Worm (Caenorhabditis elegans) whole organism, L1 larva: ENCODE measurements around the gene srd-5.

Experiments used
- C16A3.4 ChIP-seq: fragments of 150-350 bp; optimal IDR thresholded peaks from 2 replicates; lab custom pipeline; 2014; ENCODE audit warnings: missing biosample characterization, missing genetic modification characterization
- alr-1 ChIP-seq: fragments of 200-800 bp; sonication (Bioruptor generic); optimal IDR thresholded peaks from 2 replicates; lab custom pipeline; 2018; ENCODE audit warnings: borderline replicate concordance, mild to moderate bottlenecking, missing genetic modification characterization, missing compliant biosample characterization
- ama-1 ChIP-seq: fragments of 150-350 bp; optimal IDR thresholded peaks from 2 replicates; lab custom pipeline; 2014
- blmp-1 ChIP-seq: fragments of 150-350 bp; optimal IDR thresholded peaks from 2 replicates; lab custom pipeline; 2014; ENCODE audit warnings: missing biosample characterization, missing genetic modification characterization
- ceh-8 ChIP-seq: fragments of 200-800 bp; sonication (Bioruptor generic); optimal IDR thresholded peaks from 2 replicates; lab custom pipeline; 2018; ENCODE audit warnings: mild to moderate bottlenecking, missing genetic modification characterization, moderate library complexity, missing compliant biosample characterization
- ceh-82 ChIP-seq, 3 experiments: fragments of 150-350 bp in 1 of 3; sonication (generic microtip) in 2 of 3; optimal IDR thresholded peaks; 2 replicates each; lab custom pipeline; 2014 to 2017; ENCODE audit warnings: missing biosample characterization in 3 of 3, missing genetic modification characterization in 3 of 3
- dpl-1 ChIP-seq, 3 experiments: fragments of 150-350 bp in 2 of 3; sonication (generic microtip) in 1 of 3; optimal IDR thresholded peaks; 2 replicates each; lab custom pipeline; 2014 to 2017; ENCODE audit warnings: missing biosample characterization in 3 of 3, missing genetic modification characterization in 3 of 3, missing genetic modification reagents in 3 of 3
- dsc-1 ChIP-seq: sonication (generic microtip); optimal IDR thresholded peaks from 2 replicates; lab custom pipeline; 2016; ENCODE audit warnings: mild to moderate bottlenecking, missing genetic modification characterization, missing compliant biosample characterization
- efl-1 ChIP-seq, 4 experiments: fragments of 150-350 bp; optimal IDR thresholded peaks in 3 of 4; peaks in 1 of 4; 1 replicate in 1 of 4; 2 replicates in 3 of 4; lab custom pipeline; 2014; ENCODE audit warnings: missing biosample characterization in 2 of 4, missing genetic modification characterization in 2 of 4, missing genetic modification reagents in 2 of 4
- efl-3 ChIP-seq: fragments of 200-800 bp; sonication (Bioruptor generic); optimal IDR thresholded peaks from 2 replicates; lab custom pipeline; 2018; ENCODE audit warnings: mild to moderate bottlenecking, missing genetic modification characterization, missing compliant biosample characterization
- egl-13 ChIP-seq: sonication (generic microtip); optimal IDR thresholded peaks from 2 replicates; lab custom pipeline; 2016; ENCODE audit warnings: missing genotype, missing genetic modification reagents, missing genetic modification characterization, missing compliant biosample characterization
- egl-27 ChIP-seq, 2 experiments: fragments of 150-350 bp in 1 of 2; sonication (generic microtip); optimal IDR thresholded peaks; 3 replicates each; lab custom pipeline; 2017 to 2018; ENCODE audit warnings: missing biosample characterization in 2 of 2, missing genetic modification characterization in 2 of 2, missing genetic modification reagents in 2 of 2
- elt-3 ChIP-seq, 6 experiments: fragments of 150-350 bp in 1 of 6; sonication (generic microtip); optimal IDR thresholded peaks; 2 replicates each; lab custom pipeline; 2017 to 2018; ENCODE audit warnings: missing biosample characterization in 6 of 6, missing genetic modification characterization in 6 of 6, inconsistent platforms in 1 of 6
- fkh-10 ChIP-seq: sonication (generic microtip); optimal IDR thresholded peaks from 2 replicates; lab custom pipeline; 2017; ENCODE audit warnings: missing biosample characterization, missing genetic modification reagents, missing genetic modification characterization
- fkh-4 ChIP-seq: sonication (generic microtip); optimal IDR thresholded peaks from 2 replicates; lab custom pipeline; 2016; ENCODE audit warnings: missing compliant biosample characterization, missing genetic modification characterization, borderline replicate concordance
- fkh-8 ChIP-seq: sonication (generic microtip); optimal IDR thresholded peaks from 2 replicates; lab custom pipeline; 2016; ENCODE audit warnings: mild to moderate bottlenecking, missing genetic modification characterization, missing compliant biosample characterization
- fos-1 ChIP-seq: fragments of 150-350 bp; optimal IDR thresholded peaks from 2 replicates; lab custom pipeline; 2014; ENCODE audit warnings: missing biosample characterization, missing genetic modification characterization
- grh-1 ChIP-seq: fragments of 200-800 bp; sonication (Bioruptor generic); IDR thresholded peaks from 2 replicates; pipeline ENCODE4 v1.3.6; 2022; ENCODE audit warnings: missing genetic modification reagents, missing genetic modification characterization, missing compliant biosample characterization
- hlh-17 ChIP-seq: fragments of 200-800 bp; sonication (Bioruptor generic); optimal IDR thresholded peaks from 2 replicates; lab custom pipeline; 2018; ENCODE audit warnings: missing genetic modification characterization, mild to moderate bottlenecking, missing compliant biosample characterization, moderate library complexity, borderline replicate concordance
- hlh-4 ChIP-seq: sonication (generic microtip); optimal IDR thresholded peaks from 2 replicates; lab custom pipeline; 2016; ENCODE audit warnings: mild to moderate bottlenecking, missing genetic modification characterization, missing compliant biosample characterization
- hpl-2 ChIP-seq: fragments of 150-350 bp; optimal IDR thresholded peaks from 2 replicates; lab custom pipeline; 2014; ENCODE audit warnings: missing biosample characterization, missing genetic modification reagents, missing genetic modification characterization
- irx-1 ChIP-seq: sonication (generic microtip); optimal IDR thresholded peaks from 2 replicates; lab custom pipeline; 2016; ENCODE audit warnings: missing genetic modification characterization, missing compliant biosample characterization
- isw-1 ChIP-seq: fragments of 200-800 bp; sonication (Bioruptor generic); IDR thresholded peaks from 2 replicates; pipeline ENCODE4 v1.3.6; 2022; ENCODE audit warnings: missing genetic modification characterization, missing compliant biosample characterization
- lin-13 ChIP-seq: fragments of 150-350 bp; optimal IDR thresholded peaks from 2 replicates; lab custom pipeline; 2014; ENCODE audit warnings: missing biosample characterization, missing genetic modification reagents, missing genetic modification characterization
- lin-15B ChIP-seq: fragments of 150-350 bp; sonication (generic microtip); optimal IDR thresholded peaks from 3 replicates; lab custom pipeline; 2014; ENCODE audit warnings: missing biosample characterization, missing genetic modification characterization
- lin-35 ChIP-seq, 2 experiments: fragments of 150-350 bp; optimal IDR thresholded peaks; 2 replicates each; lab custom pipeline; 2014; ENCODE audit warnings: missing biosample characterization in 2 of 2, missing genetic modification characterization in 2 of 2, missing genetic modification reagents in 2 of 2
- lsy-2 ChIP-seq, 2 experiments: fragments of 150-350 bp; optimal IDR thresholded peaks; 2 replicates each; lab custom pipeline; 2014; ENCODE audit warnings: missing biosample characterization in 2 of 2, missing genetic modification characterization in 2 of 2
- mdl-1 ChIP-seq, 2 experiments: fragments of 150-350 bp; optimal IDR thresholded peaks; 2 replicates each; lab custom pipeline; 2014 to 2017; ENCODE audit warnings: missing biosample characterization in 2 of 2, missing genetic modification characterization in 2 of 2, inconsistent platforms in 1 of 2
- mef-2 ChIP-seq: fragments of 150-350 bp; optimal IDR thresholded peaks from 2 replicates; lab custom pipeline; 2014; ENCODE audit warnings: missing biosample characterization, missing genetic modification characterization
- nhr-11 ChIP-seq: fragments of 150-350 bp; optimal IDR thresholded peaks from 2 replicates; lab custom pipeline; 2014; ENCODE audit warnings: missing biosample characterization, missing genetic modification characterization
- nhr-20 ChIP-seq: sonication (generic microtip); optimal IDR thresholded peaks from 2 replicates; lab custom pipeline; 2016; ENCODE audit warnings: mild to moderate bottlenecking, missing genetic modification characterization, missing compliant biosample characterization
- nhr-76 ChIP-seq: sonication (generic microtip); optimal IDR thresholded peaks from 2 replicates; lab custom pipeline; 2017; ENCODE audit warnings: missing biosample characterization, missing genetic modification characterization
- nhr-85 ChIP-seq: sonication (generic microtip); peaks from one replicate; lab custom pipeline; 2016; ENCODE audit warnings: missing genetic modification characterization, inconsistent platforms, missing compliant biosample characterization
- pag-3 ChIP-seq: sonication (generic microtip); optimal IDR thresholded peaks from 2 replicates; lab custom pipeline; 2017; ENCODE audit warnings: missing genetic modification characterization, mild to moderate bottlenecking, missing compliant biosample characterization, antibody characterized with exemption, borderline replicate concordance; ENCODE audit not compliant: insufficient read depth
- pax-3 ChIP-seq: fragments of 200-800 bp; sonication (Bioruptor generic); optimal IDR thresholded peaks from 2 replicates; lab custom pipeline; 2018; ENCODE audit warnings: mild to moderate bottlenecking, missing genetic modification characterization, moderate library complexity, missing compliant biosample characterization
- rnt-1 ChIP-seq: sonication (generic microtip); optimal IDR thresholded peaks from 2 replicates; lab custom pipeline; 2016; ENCODE audit warnings: mild to moderate bottlenecking, missing genetic modification characterization, moderate library complexity, missing compliant biosample characterization
- snu-23 ChIP-seq: sonication (generic microtip); optimal IDR thresholded peaks from 2 replicates; lab custom pipeline; 2016; ENCODE audit warnings: missing genetic modification characterization, missing compliant biosample characterization
- sptf-1 ChIP-seq: fragments of 150-350 bp; optimal IDR thresholded peaks from 2 replicates; lab custom pipeline; 2014; ENCODE audit warnings: missing biosample characterization, missing genetic modification characterization
- swsn-7 ChIP-seq: sonication (generic microtip); optimal IDR thresholded peaks from 2 replicates; lab custom pipeline; 2016; ENCODE audit warnings: missing genetic modification characterization, missing compliant biosample characterization
- tlp-1 ChIP-seq: fragments of 150-350 bp; optimal IDR thresholded peaks from 2 replicates; lab custom pipeline; 2014; ENCODE audit warnings: missing biosample characterization, missing genetic modification characterization
- unc-30 ChIP-seq: sonication (generic microtip); optimal IDR thresholded peaks from 2 replicates; lab custom pipeline; 2017; ENCODE audit warnings: missing biosample characterization, missing genetic modification characterization
- unc-98 ChIP-seq: fragments of 200-800 bp; sonication (Bioruptor generic); IDR thresholded peaks from 2 replicates; pipeline ENCODE4 v1.3.6; 2022; ENCODE audit warnings: missing genetic modification characterization, missing compliant biosample characterization
- vab-15 ChIP-seq: sonication (generic microtip); optimal IDR thresholded peaks from 2 replicates; lab custom pipeline; 2017; ENCODE audit warnings: missing genotype, mild to moderate bottlenecking, missing genetic modification characterization, missing compliant biosample characterization
- xbp-1 ChIP-seq: sonication (generic microtip); optimal IDR thresholded peaks from 2 replicates; lab custom pipeline; 2016; ENCODE audit warnings: missing genetic modification characterization, missing compliant biosample characterization
- ztf-11 ChIP-seq, 2 experiments: sonication (generic microtip); optimal IDR thresholded peaks; 2 replicates each; lab custom pipeline; 2016 to 2017; ENCODE audit warnings: missing genetic modification characterization in 2 of 2, missing biosample characterization in 1 of 2, missing compliant biosample characterization in 1 of 2

Gene srd-5

DNA sequence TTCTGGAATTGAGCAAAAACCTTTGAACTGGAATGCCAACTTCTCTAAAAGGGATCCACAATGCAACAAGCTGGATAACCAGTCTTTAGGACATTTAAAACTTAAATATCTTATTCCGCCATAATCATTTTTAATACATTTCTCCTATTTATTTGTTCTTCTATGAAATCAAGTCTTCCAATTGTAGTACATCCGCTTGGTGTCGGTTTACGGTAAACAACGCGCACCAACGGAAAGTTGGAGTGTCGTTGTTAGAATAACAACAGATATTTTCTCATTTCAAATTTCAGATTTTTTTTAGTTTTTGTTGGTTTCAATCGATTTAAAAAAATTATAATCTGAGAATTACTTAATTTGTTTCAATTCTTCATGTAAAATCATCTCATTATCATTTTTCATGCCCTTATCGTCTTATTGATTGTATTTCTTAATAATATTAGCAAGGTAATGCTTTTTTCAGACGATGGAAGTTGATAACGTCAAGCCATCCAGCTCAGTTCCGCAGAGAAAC lies 25.2 kb downstream of the srd-5 start, which contains the start of gene csn-5:
Gene csn-5, plus strand, starts transcription at position 461 of the 511 bp plus-strand sequence.
- TF ChIP-seq hlh-4 (no peak), dpl-1 (GFP tag; optimal IDR thresholded peaks at IDR 0.05; lab: Kevin White, UChicago) (peak in 2 of 3 experiments; percentile 18 to 53), unc-98 (GFP tag; lab: Robert Waterston, UW) (no peak), nhr-85 (tag; lab: Kevin White, UChicago) (peak; percentile 56), elt-3 (tag; optimal IDR thresholded peaks at IDR 0.05; lab: Kevin White, UChicago) (no peak), efl-1 (optimal IDR thresholded peaks at IDR 0.05; lab: Kevin White, UChicago) (peak in 1 of 2 experiments; percentile 46), efl-1 (GFP tag; optimal IDR thresholded peaks at IDR 0.05 in 1 of 2; lab: Kevin White, UChicago) (peak; percentile 26 to 27), pag-3 (no peak), lsy-2 (tag; optimal IDR thresholded peaks at IDR 0.05; lab: Kevin White, UChicago) (no peak), fos-1 (tag; lab: Kevin White, UChicago) (no peak), nhr-20 (tag; lab: Kevin White, UChicago) (peak; percentile 33), fkh-8 (tag; lab: Kevin White, UChicago) (no peak), hlh-17 (GFP tag; lab: Kevin White, UChicago) (no peak), alr-1 (tag; lab: Kevin White, UChicago) (no peak), vab-15 (tag; lab: Kevin White, UChicago) (no peak), lin-15B (no peak), egl-27 (tag; optimal IDR thresholded peaks at IDR 0.05; lab: Kevin White, UChicago) (no peak), ceh-8 (GFP tag; lab: Kevin White, UChicago) (no peak), irx-1 (tag; lab: Kevin White, UChicago) (no peak), lin-35 (GFP tag; optimal IDR thresholded peaks at IDR 0.05; lab: Kevin White, UChicago) (peak in 1 of 2 experiments; percentile 18), blmp-1 (peak; percentile 34), C16A3.4 (tag; lab: Kevin White, UChicago) (peak; percentile 14), fkh-10 (GFP tag; lab: Kevin White, UChicago) (no peak), sptf-1 (tag; lab: Kevin White, UChicago) (no peak), rnt-1 (no peak), efl-3 (GFP tag; lab: Kevin White, UChicago) (no peak), ceh-82 (tag; optimal IDR thresholded peaks at IDR 0.05; lab: Kevin White, UChicago) (no peak), mef-2 (tag; lab: Kevin White, UChicago) (no peak), nhr-76 (no peak), egl-13 (tag; lab: Kevin White, UChicago) (no peak), mdl-1 (tag; optimal IDR thresholded peaks at IDR 0.05; lab: Kevin White, UChicago) (no peak), nhr-11 (no peak), pax-3 (tag; lab: Kevin White, UChicago) (no peak), unc-30 (no peak), dsc-1 (no peak), hpl-2 (GFP tag; lab: Kevin White, UChicago) (no peak), isw-1 (GFP tag; lab: Robert Waterston, UW) (no peak), snu-23 (GFP tag; lab: Kevin White, UChicago) (no peak), grh-1 (no peak), xbp-1 (tag; lab: Kevin White, UChicago) (peak; percentile 18), ztf-11 (tag; optimal IDR thresholded peaks at IDR 0.05; lab: Kevin White, UChicago) (no peak), ama-1 (lab: Kevin White, UChicago) (no peak), swsn-7 (peak; percentile 11), fkh-4 (no peak), tlp-1 (tag; lab: Kevin White, UChicago) (no peak), lin-13 (no peak)
